Fruit fly (Drosophila melanogaster) whole organism, embryonic: ENCODE results near the gene CG6574.

Experiments
- B-H1 ChIP-seq: fragments of 200-800 bp; sonication (Bioruptor generic); IDR thresholded peaks from 3 replicates; pipeline ENCODE4 v1.3.6; 2022; ENCODE audit warnings: missing biosample characterization, missing genetic modification characterization
- BEAF-32 ChIP-seq: fragments of 200-800 bp; sonication (Bioruptor generic); optimal IDR thresholded peaks from 3 replicates; lab custom pipeline; 2017; ENCODE audit warnings: missing biosample characterization, missing genetic modification characterization, mild to moderate bottlenecking, moderate library complexity, missing genetic modification reagents
- CG10147 ChIP-seq: fragments of 200-800 bp; sonication (Bioruptor generic); optimal IDR thresholded peaks from 2 replicates; lab custom pipeline; 2019; ENCODE audit warnings: missing biosample characterization, mild to moderate bottlenecking, missing genetic modification characterization, moderate library complexity
- CG10209 ChIP-seq: fragments of 200-800 bp; sonication (Bioruptor generic); optimal IDR thresholded peaks from 3 replicates; lab custom pipeline; 2017; ENCODE audit warnings: missing biosample characterization, mild to moderate bottlenecking, missing genetic modification characterization, missing genetic modification reagents
- CG10565 ChIP-seq: fragments of 200-800 bp; sonication (Bioruptor generic); optimal IDR thresholded peaks from 3 replicates; lab custom pipeline; 2016; ENCODE audit warnings: missing biosample characterization, mild to moderate bottlenecking, missing genetic modification characterization
- CG12236 ChIP-seq: fragments of 200-800 bp; sonication (Bioruptor generic); optimal IDR thresholded peaks from 2 replicates; lab custom pipeline; 2016; ENCODE audit warnings: missing biosample characterization, missing genetic modification characterization
- CG14014 ChIP-seq: fragments of 200-800 bp; sonication (Bioruptor generic); IDR thresholded peaks from 2 replicates; pipeline ENCODE4 v1.3.6; 2022; ENCODE audit warnings: missing biosample characterization, missing genetic modification characterization
- CG15011 ChIP-seq: fragments of 200-800 bp; sonication (Bioruptor generic); optimal IDR thresholded peaks from 3 replicates; lab custom pipeline; 2018; ENCODE audit warnings: missing biosample characterization, mild to moderate bottlenecking, missing genetic modification characterization
- CG34422 ChIP-seq: fragments of 200-800 bp; sonication (Bioruptor generic); IDR thresholded peaks from 3 replicates; pipeline ENCODE4 v1.3.6; 2022; ENCODE audit warnings: missing biosample characterization, missing genetic modification characterization
- CG4360 ChIP-seq: fragments of 200-800 bp; sonication (Bioruptor generic); IDR thresholded peaks from 2 replicates; pipeline ENCODE4 v1.3.6; 2022; ENCODE audit warnings: missing biosample characterization, missing genetic modification characterization
- CG4404 ChIP-seq: fragments of 200-800 bp; sonication (Bioruptor generic); IDR thresholded peaks from 2 replicates; pipeline ENCODE4 v1.3.6; 2022; ENCODE audit warnings: missing biosample characterization, missing genetic modification characterization
- CG6813 ChIP-seq: fragments of 200-800 bp; sonication (Bioruptor generic); optimal IDR thresholded peaks from 2 replicates; lab custom pipeline; 2017; ENCODE audit warnings: missing biosample characterization, missing genetic modification characterization, mild to moderate bottlenecking, moderate library complexity, missing genetic modification reagents
- CG6854 ChIP-seq: fragments of 200-800 bp; sonication (Bioruptor generic); optimal IDR thresholded peaks from 3 replicates; lab custom pipeline; 2017; ENCODE audit warnings: missing biosample characterization, mild to moderate bottlenecking, missing genetic modification characterization
- CG8290 ChIP-seq, 3 experiments: fragments of 200-800 bp; sonication (Bioruptor generic); optimal IDR thresholded peaks; 2 replicates each; lab custom pipeline; 2016 to 2019; ENCODE audit warnings: missing biosample characterization in 3 of 3, missing genetic modification characterization in 3 of 3, mild to moderate bottlenecking in 2 of 3, moderate library complexity in 1 of 3
- CG9797 ChIP-seq: fragments of 200-800 bp; sonication (Bioruptor generic); optimal IDR thresholded peaks from 3 replicates; lab custom pipeline; 2018; ENCODE audit warnings: missing biosample characterization, mild to moderate bottlenecking, missing genetic modification characterization
- CkIIα-i1 ChIP-seq: fragments of 200-800 bp; sonication (Bioruptor generic); IDR thresholded peaks from 2 replicates; pipeline ENCODE4 v1.3.6; 2022; ENCODE audit warnings: missing biosample characterization, missing genetic modification characterization
- Doc3 ChIP-seq: fragments of 200-800 bp; sonication (Bioruptor generic); IDR thresholded peaks from 3 replicates; pipeline ENCODE4 v1.3.6; 2022; ENCODE audit warnings: missing biosample characterization, missing genetic modification characterization; ENCODE audit not compliant: partially characterized antibody
- Eip74EF ChIP-seq, 2 experiments: fragments of 200-800 bp in 1 of 2; fragments of >200 bp in 1 of 2; sonication (Bioruptor generic) in 1 of 2; optimal IDR thresholded peaks; 2 replicates each; lab custom pipeline; 2017 to 2019; ENCODE audit warnings: missing biosample characterization in 2 of 2, missing genetic modification characterization in 2 of 2, mild to moderate bottlenecking in 1 of 2, moderate library complexity in 1 of 2
- Ets65A ChIP-seq: fragments of 200-800 bp; sonication (Bioruptor generic); peaks from one replicate; lab custom pipeline; 2016; ENCODE audit warnings: missing biosample characterization, missing genetic modification characterization
- Fer3 ChIP-seq: fragments of 200-800 bp; sonication (Bioruptor generic); optimal IDR thresholded peaks from 2 replicates; lab custom pipeline; 2018; ENCODE audit warnings: missing biosample characterization, mild to moderate bottlenecking, missing genetic modification characterization, moderate library complexity
- GATAe ChIP-seq: fragments of 200-800 bp; sonication (Bioruptor generic); conservative IDR thresholded peaks from 2 replicates; pipeline ENCODE4 v1.3.6; 2022; ENCODE audit warnings: missing biosample characterization, missing genetic modification characterization
- HLH54F ChIP-seq: fragments of 200-800 bp; sonication (Bioruptor generic); optimal IDR thresholded peaks from 3 replicates; lab custom pipeline; 2016; ENCODE audit warnings: missing biosample characterization, missing genetic modification characterization
- HmgZ ChIP-seq: fragments of 200-800 bp; sonication (Bioruptor generic); optimal IDR thresholded peaks from 2 replicates; lab custom pipeline; 2018; ENCODE audit warnings: missing biosample characterization, mild to moderate bottlenecking, missing genetic modification characterization
- Hr51 ChIP-seq, 2 experiments: fragments of 200-800 bp; sonication (Bioruptor generic); optimal IDR thresholded peaks; 2 replicates in 1 of 2; 3 replicates in 1 of 2; lab custom pipeline; 2016 to 2018; ENCODE audit warnings: missing biosample characterization in 2 of 2, missing genetic modification characterization in 2 of 2, mild to moderate bottlenecking in 1 of 2, moderate library complexity in 1 of 2
- Hsf ChIP-seq: fragments of 200-800 bp; sonication (Bioruptor generic); optimal IDR thresholded peaks from 3 replicates; lab custom pipeline; 2016; ENCODE audit warnings: missing biosample characterization, missing genetic modification characterization
- MESR4 ChIP-seq: fragments of 200-800 bp; sonication (Bioruptor generic); optimal IDR thresholded peaks from 2 replicates; lab custom pipeline; 2018; ENCODE audit warnings: missing biosample characterization, mild to moderate bottlenecking, missing genetic modification characterization, moderate library complexity
- Max ChIP-seq: fragments of 200-800 bp; sonication (Bioruptor generic); optimal IDR thresholded peaks from 2 replicates; lab custom pipeline; 2016; ENCODE audit warnings: missing biosample characterization, mild to moderate bottlenecking, missing genetic modification characterization
- Scr ChIP-seq: fragments of 200-800 bp; sonication (Bioruptor generic); IDR thresholded peaks from 2 replicates; pipeline ENCODE4 v1.3.6; 2022; ENCODE audit warnings: missing biosample characterization, missing genetic modification characterization; ENCODE audit not compliant: partially characterized antibody
- Sox100B ChIP-seq: fragments of 200-800 bp; sonication (Bioruptor generic); optimal IDR thresholded peaks from 3 replicates; lab custom pipeline; 2018; ENCODE audit warnings: missing biosample characterization, mild to moderate bottlenecking, missing genetic modification characterization
- Sry-δ ChIP-seq: fragments of 200-800 bp; sonication (Bioruptor generic); optimal IDR thresholded peaks from 2 replicates; lab custom pipeline; 2016; ENCODE audit warnings: missing biosample characterization, missing genetic modification characterization
- Xbp1 ChIP-seq: fragments of 200-800 bp; sonication (Bioruptor generic); optimal IDR thresholded peaks from 3 replicates; lab custom pipeline; 2016; ENCODE audit warnings: missing biosample characterization, mild to moderate bottlenecking, missing genetic modification characterization
- amos ChIP-seq: fragments of 200-800 bp; sonication (Bioruptor generic); IDR thresholded peaks from 2 replicates; pipeline ENCODE4 v1.3.6; 2022; ENCODE audit warnings: missing biosample characterization, missing genetic modification characterization; ENCODE audit not compliant: partially characterized antibody
- bcd ChIP-seq: fragments of 200-800 bp; sonication (Bioruptor generic); optimal IDR thresholded peaks from 2 replicates; lab custom pipeline; 2017; ENCODE audit warnings: missing biosample characterization, mild to moderate bottlenecking, missing genetic modification characterization
- br ChIP-seq: fragments of >200 bp; optimal IDR thresholded peaks from 2 replicates; lab custom pipeline; 2017
- caup ChIP-seq: fragments of 200-800 bp; sonication (Bioruptor generic); optimal IDR thresholded peaks from 3 replicates; lab custom pipeline; 2017; ENCODE audit warnings: missing biosample characterization, mild to moderate bottlenecking, missing genetic modification characterization, moderate library complexity; ENCODE audit not compliant: severe bottlenecking
- chn ChIP-seq: fragments of 200-800 bp; sonication (Bioruptor generic); optimal IDR thresholded peaks from 2 replicates; lab custom pipeline; 2016; ENCODE audit warnings: missing biosample characterization, missing genetic modification characterization
- corto ChIP-seq: fragments of 200-800 bp; sonication (Bioruptor generic); optimal IDR thresholded peaks from 2 replicates; lab custom pipeline; 2016; ENCODE audit warnings: missing biosample characterization, mild to moderate bottlenecking, missing genetic modification characterization, moderate library complexity
- crp ChIP-seq, 2 experiments: fragments of 200-800 bp; sonication (Bioruptor generic); optimal IDR thresholded peaks; 2 replicates in 1 of 2; 3 replicates in 1 of 2; lab custom pipeline; 2017; ENCODE audit warnings: missing biosample characterization in 2 of 2, missing genetic modification characterization in 2 of 2, mild to moderate bottlenecking in 1 of 2, moderate library complexity in 1 of 2
- dimm ChIP-seq: fragments of 200-800 bp; sonication (Bioruptor generic); IDR thresholded peaks from 2 replicates; pipeline ENCODE4 v1.3.6; 2022; ENCODE audit warnings: missing biosample characterization, missing genetic modification characterization
- dmrt99B ChIP-seq: fragments of 200-800 bp; sonication (Bioruptor generic); optimal IDR thresholded peaks from 2 replicates; lab custom pipeline; 2018; ENCODE audit warnings: missing biosample characterization, mild to moderate bottlenecking, missing genetic modification characterization, moderate library complexity
- ewg ChIP-seq: fragments of 200-800 bp; sonication (Bioruptor generic); optimal IDR thresholded peaks from 3 replicates; lab custom pipeline; 2017; ENCODE audit warnings: mild to moderate bottlenecking, missing biosample characterization, missing genetic modification reagents, missing genetic modification characterization
- gcm2 ChIP-seq: fragments of 200-800 bp; sonication (Bioruptor generic); optimal IDR thresholded peaks from 2 replicates; lab custom pipeline; 2016; ENCODE audit warnings: missing biosample characterization, missing genetic modification characterization
- hth ChIP-seq: fragments of >200 bp; optimal IDR thresholded peaks from 2 replicates; lab custom pipeline; 2017; ENCODE audit warnings: inconsistent platforms
- ind ChIP-seq: fragments of 200-800 bp; sonication (Bioruptor generic); optimal IDR thresholded peaks from 3 replicates; lab custom pipeline; 2016; ENCODE audit warnings: missing biosample characterization, missing genetic modification characterization
- phol ChIP-seq: fragments of 200-800 bp; sonication (Bioruptor generic); optimal IDR thresholded peaks from 3 replicates; lab custom pipeline; 2018; ENCODE audit warnings: missing biosample characterization, mild to moderate bottlenecking, missing genetic modification characterization, moderate library complexity
- pnt ChIP-seq: fragments of 200-800 bp; sonication (Bioruptor generic); optimal IDR thresholded peaks from 3 replicates; lab custom pipeline; 2016; ENCODE audit warnings: missing biosample characterization, missing genetic modification characterization
- pros ChIP-seq: fragments of 200-800 bp; sonication (Bioruptor generic); optimal IDR thresholded peaks from 3 replicates; lab custom pipeline; 2019; ENCODE audit warnings: missing biosample characterization, mild to moderate bottlenecking, missing genetic modification characterization, moderate library complexity
- sc ChIP-seq, 3 experiments: fragments of >200 bp in 2 of 3; fragments of 200-800 bp in 1 of 3; sonication (Bioruptor generic) in 1 of 3; optimal IDR thresholded peaks; 2 replicates in 2 of 3; 3 replicates in 1 of 3; lab custom pipeline; 2017; ENCODE audit warnings: mild to moderate bottlenecking in 1 of 3, missing biosample characterization in 1 of 3, missing genetic modification characterization in 1 of 3, missing genetic modification reagents in 1 of 3

CG6574 gene

dm6 chr3R:10849515-10849973 is 13.2 kb downstream of the CG6574 start, which contains the start of gene CG42394 (continued):
- TF ChIP-seq amos (GFP tag; lab: Robert Waterston, UW) (peak; percentile 22; the same call in 1 of the 2 replicates), HmgZ (peak; percentile 89), Scr (GFP tag; lab: Robert Waterston, UW) (peak; percentile 44; the same call in 1 of the 2 replicates), pnt (GFP tag; lab: Kevin White, UChicago) (peak; percentile 56), Hr51 (GFP tag; optimal IDR thresholded peaks at IDR 0.05; lab: Kevin White, UChicago) (peak; percentile 77 to 96), Max (GFP tag; lab: Kevin White, UChicago) (peak; percentile 96), GATAe (GFP tag; lab: Robert Waterston, UW) (peak; percentile 71), CG6813 (GFP tag; lab: Kevin White, UChicago) (peak; percentile 97), hth (lab: Kevin White, UChicago) (no peak), br (lab: Kevin White, UChicago) (no peak), sc (optimal IDR thresholded peaks at IDR 0.05; lab: Kevin White, UChicago) (no peak), sc (GFP tag; optimal IDR thresholded peaks at IDR 0.05; lab: Kevin White, UChicago) (peak; percentile 94), Ets65A (GFP tag; lab: Kevin White, UChicago) (peak; percentile 65), CG10565 (GFP tag; lab: Kevin White, UChicago) (peak; percentile 82), Sry-δ (GFP tag; lab: Kevin White, UChicago) (peak; percentile 19), pros (GFP tag; lab: Kevin White, UChicago) (peak; percentile 34), Xbp1 (GFP tag; lab: Kevin White, UChicago) (peak; percentile 91), ind (GFP tag; lab: Kevin White, UChicago) (peak; percentile 88), HLH54F (GFP tag; lab: Kevin White, UChicago) (peak; percentile 60), Eip74EF (GFP tag; optimal IDR thresholded peaks at IDR 0.05; lab: Kevin White, UChicago) (peak in 1 of 2 experiments; percentile 94), phol (tag; lab: Kevin White, UChicago) (peak; percentile 98), dmrt99B (tag; lab: Kevin White, UChicago) (peak; percentile 97), dimm (GFP tag; lab: Robert Waterston, UW) (peak; percentile 72; the same call in 1 of the 2 replicates), B-H1 (GFP tag; lab: Robert Waterston, UW) (peak; percentile 90), CG10209 (GFP tag; lab: Kevin White, UChicago) (peak; percentile 95), bcd (GFP tag; lab: Kevin White, UChicago) (peak; percentile 97), CkIIα-i1 (GFP tag; lab: Robert Waterston, UW) (peak; percentile 76), Fer3 (tag; lab: Kevin White, UChicago) (peak; percentile 95), gcm2 (peak; percentile 81), Sox100B (GFP tag; lab: Kevin White, UChicago) (peak; percentile 97), CG6854 (GFP tag; lab: Kevin White, UChicago) (peak; percentile 97), crp (GFP tag; optimal IDR thresholded peaks at IDR 0.05; lab: Kevin White, UChicago) (peak in 1 of 2 experiments; percentile 51), CG8290 (GFP tag; optimal IDR thresholded peaks at IDR 0.05; lab: Kevin White, UChicago) (peak; percentile 87), CG8290 (tag; optimal IDR thresholded peaks at IDR 0.05; lab: Kevin White, UChicago) (peak in 1 of 2 experiments; percentile 41), CG9797 (GFP tag; lab: Kevin White, UChicago) (peak; percentile 25), CG34422 (GFP tag; lab: Robert Waterston, UW) (peak; percentile 93), caup (peak; percentile 95), corto (peak; percentile 60), Doc3 (GFP tag; lab: Robert Waterston, UW) (no peak), CG4404 (GFP tag; lab: Robert Waterston, UW) (peak; percentile 90), BEAF-32 (no peak), Hsf (GFP tag; lab: Kevin White, UChicago) (peak; percentile 84), MESR4 (GFP tag; lab: Kevin White, UChicago) (peak; percentile 25), CG10147 (GFP tag; lab: Kevin White, UChicago) (peak; percentile 97), CG14014 (peak; percentile 95), CG4360 (GFP tag; lab: Robert Waterston, UW) (peak; percentile 72), CG15011 (peak; percentile 80), chn (peak; percentile 71), ewg (peak; percentile 84), CG12236 (GFP tag; lab: Kevin White, UChicago) (peak; percentile 49)
